Worm (Caenorhabditis elegans) whole organism, mixed stage, embryonic: ENCODE measurements around the gene npr-15.

Experiments used
- mep-1 ChIP-seq: fragments of 150-350 bp; optimal IDR thresholded peaks from 2 replicates; lab custom pipeline; 2017; ENCODE audit warnings: missing biosample characterization, missing genetic modification reagents, missing genetic modification characterization, inconsistent platforms
- nhr-12 ChIP-seq: fragments of 150-350 bp; optimal IDR thresholded peaks from 2 replicates; lab custom pipeline; 2014; ENCODE audit warnings: missing biosample characterization, missing genetic modification characterization
- nhr-237 ChIP-seq: fragments of 150-350 bp; optimal IDR thresholded peaks from 2 replicates; lab custom pipeline; 2014; ENCODE audit warnings: missing biosample characterization, missing genetic modification characterization
- nhr-28 ChIP-seq: fragments of 150-350 bp; optimal IDR thresholded peaks from 2 replicates; lab custom pipeline; 2014; ENCODE audit warnings: missing biosample characterization, missing genetic modification characterization
- sptf-1 ChIP-seq: sonication (generic microtip); optimal IDR thresholded peaks from 2 replicates; lab custom pipeline; 2017; ENCODE audit warnings: mild to moderate bottlenecking, missing genetic modification characterization, moderate library complexity, missing compliant biosample characterization
- tbx-8 ChIP-seq: fragments of 200-800 bp; sonication (Bioruptor generic); optimal IDR thresholded peaks from 2 replicates; lab custom pipeline; 2018; ENCODE audit warnings: mild to moderate bottlenecking, missing genetic modification characterization, moderate library complexity, missing compliant biosample characterization

ce11 chrIII:3703397-3703796, 8.9 kb upstream of the npr-15 start, which contains the start of gene C14B1.3:
- TF ChIP-seq nhr-28 (tag; lab: Kevin White, UChicago) (no peak), tbx-8 (GFP tag; lab: Kevin White, UChicago) (no peak), nhr-237 (tag; lab: Kevin White, UChicago) (no peak), nhr-12 (tag; lab: Kevin White, UChicago) (no peak), mep-1 (tag; lab: Kevin White, UChicago) (no peak), sptf-1 (tag; lab: Kevin White, UChicago) (no peak)
